Worm (Caenorhabditis elegans): ENCODE measurements around the gene ifta-2.

ifta-2 gene

DNA sequence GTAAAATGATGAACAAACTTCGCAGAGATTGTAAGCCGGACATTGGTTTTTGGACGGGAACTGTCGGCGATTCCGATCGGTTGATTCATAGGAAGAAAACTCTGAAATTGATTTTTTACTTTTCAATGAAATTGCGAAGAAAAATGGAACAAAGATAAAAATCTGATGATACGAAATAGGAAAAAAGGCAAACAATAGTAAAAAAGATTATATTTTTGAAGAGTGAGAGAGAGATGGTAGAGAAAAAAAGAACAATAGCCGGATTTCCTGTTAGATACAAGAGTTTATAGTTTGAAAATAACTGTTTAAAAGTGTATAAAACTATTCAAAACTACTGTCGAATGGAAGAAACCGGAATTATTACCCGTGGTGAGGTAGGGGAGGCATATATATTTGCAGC, 17.7 kb downstream of the ifta-2 start, which contains the start of gene nra-1:
Gene nra-1, minus strand, starts transcription at position 101 of the 400 bp plus-strand sequence.
- TF ChIP-seq ahr-1 (tag; optimal IDR thresholded peaks at IDR 0.05) (no peak), ceh-18 (tag; optimal IDR thresholded peaks at IDR 0.05) (no peak), unc-55 (GFP tag; optimal IDR thresholded peaks at IDR 0.05) (no peak), pha-4 (tag; optimal IDR thresholded peaks at IDR 0.05) (no peak), elt-4 (tag; optimal IDR thresholded peaks at IDR 0.05) (no peak), hlh-8 (tag; optimal IDR thresholded peaks at IDR 0.05) (no peak), madf-2 (tag; optimal IDR thresholded peaks at IDR 0.05) (no peak), ceh-2 (tag; optimal IDR thresholded peaks at IDR 0.05) (no peak), npax-4 (tag; optimal IDR thresholded peaks at IDR 0.05) (no peak), rnt-1 (tag; optimal IDR thresholded peaks at IDR 0.05) (no peak), ceh-34 (tag; optimal IDR thresholded peaks at IDR 0.05) (no peak), unc-42 (tag; optimal IDR thresholded peaks at IDR 0.05) (no peak), nfya-1 (tag; optimal IDR thresholded peaks at IDR 0.05) (no peak)

DNA sequence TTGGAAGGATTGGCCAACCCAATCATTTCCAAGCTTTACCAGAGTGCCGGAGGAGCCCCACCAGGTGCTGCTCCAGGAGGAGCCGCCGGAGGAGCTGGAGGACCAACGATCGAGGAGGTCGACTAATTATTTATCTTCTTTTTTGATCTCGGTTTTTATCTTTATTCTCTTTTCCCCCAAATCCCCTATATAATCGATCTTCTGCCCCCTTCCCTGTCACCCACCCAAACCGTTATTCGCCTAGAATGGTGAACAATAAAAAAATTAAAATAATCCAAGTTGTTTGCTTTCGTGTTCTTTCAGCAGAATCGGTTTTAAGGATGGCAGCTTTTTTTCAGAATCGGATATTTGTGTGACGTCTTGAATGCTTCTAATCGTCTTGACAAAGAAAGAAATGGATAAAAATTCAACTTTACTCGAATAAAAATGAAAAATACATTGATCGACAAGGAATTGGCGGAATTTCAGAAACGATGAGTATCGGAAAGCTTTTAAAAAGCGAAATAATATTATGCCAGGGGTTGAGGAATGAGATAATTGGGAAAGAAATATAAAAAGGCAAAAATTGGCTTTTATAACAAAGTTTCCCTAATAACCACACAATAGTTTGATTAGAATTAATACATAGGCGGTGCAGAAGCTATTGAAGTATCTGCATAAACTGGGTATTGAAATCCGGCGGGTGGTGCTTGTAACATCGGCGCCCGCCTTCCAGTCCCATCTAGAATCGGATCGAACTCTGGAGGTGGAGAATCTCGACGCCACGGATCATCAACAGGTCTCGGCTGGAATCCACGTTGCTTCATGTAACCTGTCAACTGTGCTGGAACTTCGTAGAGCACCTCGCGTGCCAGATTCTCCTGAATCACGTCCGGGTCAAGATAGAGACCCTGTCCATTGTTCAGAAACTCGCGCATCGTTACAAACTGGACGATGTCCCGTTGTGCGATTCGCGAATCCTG, 20.5 kb downstream of the ifta-2 start:
- TF ChIP-seq ceh-34 (tag; optimal IDR thresholded peaks at IDR 0.05) (no peak), syd-9 (tag; optimal IDR thresholded peaks at IDR 0.05) (no peak), dve-1 (tag; optimal IDR thresholded peaks at IDR 0.05) (no peak), ztf-16 (tag; optimal IDR thresholded peaks at IDR 0.05) (no peak), odd-2 (tag; optimal IDR thresholded peaks at IDR 0.05) (no peak), ceh-2 (tag; optimal IDR thresholded peaks at IDR 0.05) (no peak), ets-4 (tag; optimal IDR thresholded peaks at IDR 0.05) (no peak)

DNA sequence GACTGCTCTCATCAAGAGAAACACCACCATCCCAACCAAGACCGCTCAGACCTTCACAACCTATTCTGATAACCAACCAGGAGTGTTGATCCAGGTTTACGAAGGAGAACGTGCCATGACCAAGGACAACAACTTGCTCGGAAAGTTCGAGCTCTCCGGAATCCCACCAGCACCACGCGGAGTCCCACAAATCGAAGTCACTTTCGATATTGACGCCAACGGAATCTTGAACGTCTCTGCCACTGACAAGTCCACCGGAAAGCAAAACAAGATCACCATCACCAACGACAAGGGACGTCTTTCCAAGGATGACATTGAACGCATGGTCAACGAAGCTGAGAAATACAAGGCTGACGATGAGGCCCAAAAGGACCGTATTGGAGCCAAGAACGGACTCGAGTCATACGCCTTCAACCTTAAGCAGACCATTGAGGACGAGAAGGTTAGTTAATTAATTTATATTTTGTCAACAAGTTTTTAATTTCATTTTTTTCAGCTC, 21.3 kb downstream of the ifta-2 start:
- no peak for TF ChIP-seq ztf-16 (tag; optimal IDR thresholded peaks at IDR 0.05)
- TF ChIP-seq C08G9.2 (tag; optimal IDR thresholded peaks at IDR 0.05): no peak
- no peak for TF ChIP-seq eyg-1 (tag; optimal IDR thresholded peaks at IDR 0.05)
- no peak for TF ChIP-seq F13H6.1 (tag; optimal IDR thresholded peaks at IDR 0.05)
- TF ChIP-seq syd-9 (tag; optimal IDR thresholded peaks at IDR 0.05): no peak
- TF ChIP-seq che-1 (tag; optimal IDR thresholded peaks at IDR 0.05): no peak

DNA sequence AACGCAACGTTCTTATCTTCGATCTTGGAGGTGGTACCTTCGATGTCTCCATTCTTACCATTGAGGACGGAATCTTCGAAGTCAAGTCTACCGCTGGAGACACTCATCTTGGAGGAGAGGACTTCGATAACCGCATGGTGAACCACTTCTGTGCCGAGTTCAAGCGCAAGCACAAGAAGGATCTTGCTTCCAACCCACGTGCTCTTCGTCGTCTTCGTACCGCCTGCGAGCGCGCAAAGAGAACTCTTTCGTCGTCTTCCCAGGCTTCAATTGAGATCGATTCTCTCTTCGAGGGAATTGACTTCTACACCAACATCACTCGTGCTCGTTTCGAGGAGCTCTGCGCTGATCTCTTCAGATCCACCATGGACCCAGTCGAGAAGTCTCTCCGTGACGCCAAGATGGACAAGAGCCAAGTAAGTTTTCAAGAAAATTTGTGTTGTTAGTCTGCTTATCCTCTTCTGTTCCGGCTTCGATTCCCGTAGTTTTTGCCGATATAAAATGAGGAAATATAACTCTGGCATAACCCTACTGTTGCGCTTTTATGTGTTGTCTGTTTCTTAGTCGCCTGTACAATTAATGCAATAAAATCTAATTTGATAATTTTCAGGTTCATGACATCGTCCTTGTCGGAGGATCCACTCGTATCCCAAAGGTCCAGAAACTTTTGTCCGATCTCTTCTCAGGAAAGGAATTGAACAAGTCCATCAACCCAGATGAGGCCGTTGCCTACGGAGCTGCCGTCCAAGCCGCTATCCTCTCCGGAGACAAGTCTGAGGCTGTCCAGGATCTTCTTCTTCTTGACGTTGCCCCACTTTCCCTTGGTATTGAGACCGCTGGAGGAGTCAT, 22.0 kb downstream of the ifta-2 start:
- TF ChIP-seq ceh-6 (GFP tag; optimal IDR thresholded peaks at IDR 0.05): no peak
- no peak for TF ChIP-seq elt-2 (tag; optimal IDR thresholded peaks at IDR 0.05)
- TF ChIP-seq fkh-10 (GFP tag; optimal IDR thresholded peaks at IDR 0.05): no peak
- no peak for TF ChIP-seq K02D7.2 (tag; optimal IDR thresholded peaks at IDR 0.05)
- no peak for TF ChIP-seq madf-2 (tag; optimal IDR thresholded peaks at IDR 0.05)
- no peak for TF ChIP-seq ets-4 (tag; optimal IDR thresholded peaks at IDR 0.05)
- TF ChIP-seq che-1 (tag; optimal IDR thresholded peaks at IDR 0.05): no peak
- no peak for TF ChIP-seq ceh-19 (GFP tag; optimal IDR thresholded peaks at IDR 0.05)
- TF ChIP-seq dve-1 (tag; optimal IDR thresholded peaks at IDR 0.05): no peak
- TF ChIP-seq ahr-1 (tag; optimal IDR thresholded peaks at IDR 0.05): no peak
- no peak for TF ChIP-seq ama-1 (optimal IDR thresholded peaks at IDR 0.05)
- TF ChIP-seq gmeb-2 (tag; optimal IDR thresholded peaks at IDR 0.05): no peak
- TF ChIP-seq lim-6 (tag; optimal IDR thresholded peaks at IDR 0.05): no peak
- no peak for TF ChIP-seq Y22D7AL.16 (tag; optimal IDR thresholded peaks at IDR 0.05)
